Fruit fly (Drosophila melanogaster): ENCODE results near the gene Eip78C.

Eip78C gene

dm6 chr3L:21253761-21254523 is 27.5 kb downstream of the Eip78C start (continued):
- TF ChIP-seq Stat92E (GFP tag; optimal IDR thresholded peaks at IDR 0.05) (no peak), Six4 (GFP tag; optimal IDR thresholded peaks at IDR 0.05) (peak; percentile 10), Ptx1 (GFP tag; IDR thresholded peaks at IDR 0.05) (peak; percentile 57), Sry-β (GFP tag; optimal IDR thresholded peaks at IDR 0.05) (no peak), E2f2 (GFP tag; IDR thresholded peaks at IDR 0.05) (peak; percentile 34; the same call in 1 of the 2 replicates), cato (GFP tag; optimal IDR thresholded peaks at IDR 0.05; ENCODE audit: borderline replicate concordance) (no peak), Opbp (GFP tag; IDR thresholded peaks at IDR 0.05; ENCODE audit: partially characterized antibody) (no peak), peb (GFP tag; IDR thresholded peaks at IDR 0.05) (no peak), D19A (tag; optimal IDR thresholded peaks at IDR 0.05) (peak; percentile 36), croc (GFP tag; conservative IDR thresholded peaks at IDR 0.05) (0 out of 3 replicates have a peak, but pooled peaks have one; percentile 31), bsh (GFP tag; optimal IDR thresholded peaks at IDR 0.05) (peak; percentile 70 to 90), CG3163 (GFP tag; optimal IDR thresholded peaks at IDR 0.05) (no peak), CG11456 (GFP tag; IDR thresholded peaks at IDR 0.05) (no peak), GATAe (GFP tag; conservative IDR thresholded peaks at IDR 0.05) (no peak)

dm6 chr3L:21254524-21254972 is 28.1 kb downstream of the Eip78C start:
- TF ChIP-seq bab2 (GFP tag; optimal IDR thresholded peaks at IDR 0.05) (no peak), Ets65A (GFP tag) (peak; percentile 74), nom (GFP tag; optimal IDR thresholded peaks at IDR 0.05) (peak; percentile 5), Dp (GFP tag; optimal IDR thresholded peaks at IDR 0.05) (no peak), CG5180 (GFP tag; optimal IDR thresholded peaks at IDR 0.05) (no peak), slp2 (GFP tag; optimal IDR thresholded peaks at IDR 0.05) (no peak), cwo (GFP tag; optimal IDR thresholded peaks at IDR 0.05) (no peak), CG6765 (GFP tag; optimal IDR thresholded peaks at IDR 0.05) (no peak), Bdp1 (GFP tag; optimal IDR thresholded peaks at IDR 0.05) (no peak), stc (GFP tag; IDR thresholded peaks at IDR 0.05) (no peak)

DNA sequence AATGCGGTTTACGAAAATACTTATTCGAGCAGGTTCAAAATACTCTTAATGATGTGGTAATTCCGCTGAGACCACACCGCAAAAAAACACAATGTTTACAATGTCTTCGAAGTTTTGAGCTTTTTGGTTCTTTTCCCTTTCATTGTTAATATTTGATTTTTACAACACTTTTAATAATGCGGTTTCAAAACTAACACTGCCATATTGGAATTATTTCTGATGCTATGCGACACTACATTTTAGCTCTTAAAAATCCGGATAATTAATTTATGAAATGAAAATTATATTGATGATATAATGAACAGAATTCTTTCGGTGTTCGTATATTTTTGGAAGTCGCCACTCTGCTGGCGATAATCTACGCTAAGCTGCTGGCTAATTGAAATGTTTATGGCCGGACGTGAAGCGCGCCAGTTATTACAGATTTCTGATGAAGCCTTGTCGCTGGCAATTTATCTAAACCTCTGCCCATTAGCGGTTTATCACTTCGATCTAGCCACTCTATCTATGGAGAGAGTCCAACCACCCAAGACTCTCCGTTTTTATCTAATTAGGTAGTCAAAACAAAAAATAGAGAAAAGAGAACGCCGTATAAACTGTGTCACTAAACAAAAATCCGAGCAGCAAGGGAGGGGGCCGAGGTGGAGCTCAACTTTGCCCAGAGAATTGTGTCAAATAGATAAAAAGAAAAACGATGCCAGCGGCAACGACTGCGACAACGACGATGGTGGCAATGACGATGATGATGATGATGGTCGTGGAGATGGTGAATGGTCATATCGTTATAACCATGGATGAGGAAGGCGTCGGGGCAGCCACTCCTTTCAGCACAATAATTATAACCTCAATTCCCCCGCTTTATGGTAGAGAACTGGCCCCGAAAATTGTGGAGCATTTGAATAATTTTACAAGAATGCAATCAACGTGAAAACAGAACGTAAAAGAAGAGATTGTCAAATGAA is 29.9 kb downstream of the Eip78C start:
- TF ChIP-seq Poxn (GFP tag; IDR thresholded peaks at IDR 0.05) (no peak), abd-A (tag; optimal IDR thresholded peaks at IDR 0.05) (peak; percentile 81), pho (GFP tag; optimal IDR thresholded peaks at IDR 0.05) (no peak), CG16863 (GFP tag; optimal IDR thresholded peaks at IDR 0.05) (no peak), chinmo (GFP tag; IDR thresholded peaks at IDR 0.05; ENCODE audit: partially characterized antibody) (0 out of 4 replicates have a peak, but pooled peaks have one; percentile 25), CG11504 (tag; optimal IDR thresholded peaks at IDR 0.05) (peak; percentile 15), CG8388 (GFP tag; optimal IDR thresholded peaks at IDR 0.05) (no peak), Deaf1 (tag; optimal IDR thresholded peaks at IDR 0.05) (peak; percentile 16), CG6254 (GFP tag; optimal IDR thresholded peaks at IDR 0.05) (no peak), wek (GFP tag; optimal IDR thresholded peaks at IDR 0.05) (no peak), emc (GFP tag; optimal IDR thresholded peaks at IDR 0.05) (no peak), lbe (GFP tag; optimal IDR thresholded peaks at IDR 0.05) (no peak), zfh1 (GFP tag; IDR thresholded peaks at IDR 0.05) (no peak), CG34376 (GFP tag; optimal IDR thresholded peaks at IDR 0.05) (no peak), jumu (GFP tag; optimal IDR thresholded peaks at IDR 0.05) (no peak), Trl (optimal IDR thresholded peaks at IDR 0.05) (no peak), Trl (GFP tag; optimal IDR thresholded peaks at IDR 0.05) (no peak), vfl (GFP tag; optimal IDR thresholded peaks at IDR 0.05) (no peak), sqz (GFP tag; optimal IDR thresholded peaks at IDR 0.05) (peak; percentile 32), lilli (GFP tag; optimal IDR thresholded peaks at IDR 0.05) (no peak), Sox100B (GFP tag; optimal IDR thresholded peaks at IDR 0.05) (peak; percentile 20)

All from whole organism, embryonic.